Worm (Caenorhabditis elegans) whole organism, L1 larva: ENCODE results near the gene idpp-13.

Source experiments
- C04F5.9 ChIP-seq: sonication (generic microtip); optimal IDR thresholded peaks from 2 replicates; lab custom pipeline; 2016; ENCODE audit warnings: missing genetic modification characterization, missing compliant biosample characterization
- F16B12.6 ChIP-seq: fragments of 150-350 bp; optimal IDR thresholded peaks from 2 replicates; lab custom pipeline; 2014; ENCODE audit warnings: missing biosample characterization, missing genetic modification characterization
- aha-1 ChIP-seq: fragments of 150-350 bp; optimal IDR thresholded peaks from 2 replicates; lab custom pipeline; 2014; ENCODE audit warnings: missing biosample characterization, missing genetic modification characterization
- alr-1 ChIP-seq: fragments of 200-800 bp; sonication (Bioruptor generic); optimal IDR thresholded peaks from 2 replicates; lab custom pipeline; 2018; ENCODE audit warnings: borderline replicate concordance, mild to moderate bottlenecking, missing genetic modification characterization, missing compliant biosample characterization
- aly-2 ChIP-seq: fragments of 150-350 bp; optimal IDR thresholded peaks from 2 replicates; lab custom pipeline; 2014; ENCODE audit warnings: missing biosample characterization, missing genetic modification characterization
- ceh-63 ChIP-seq: fragments of 200-800 bp; sonication (Bioruptor generic); optimal IDR thresholded peaks from 2 replicates; lab custom pipeline; 2018; ENCODE audit warnings: mild to moderate bottlenecking, missing genetic modification characterization, missing compliant biosample characterization
- ceh-8 ChIP-seq: fragments of 200-800 bp; sonication (Bioruptor generic); optimal IDR thresholded peaks from 2 replicates; lab custom pipeline; 2018; ENCODE audit warnings: mild to moderate bottlenecking, missing genetic modification characterization, moderate library complexity, missing compliant biosample characterization
- ceh-82 ChIP-seq, 3 experiments: fragments of 150-350 bp in 1 of 3; sonication (generic microtip) in 2 of 3; optimal IDR thresholded peaks; 2 replicates each; lab custom pipeline; 2014 to 2017; ENCODE audit warnings: missing biosample characterization in 3 of 3, missing genetic modification characterization in 3 of 3
- dpl-1 ChIP-seq, 3 experiments: fragments of 150-350 bp in 2 of 3; sonication (generic microtip) in 1 of 3; optimal IDR thresholded peaks; 2 replicates each; lab custom pipeline; 2014 to 2017; ENCODE audit warnings: missing biosample characterization in 3 of 3, missing genetic modification characterization in 3 of 3, missing genetic modification reagents in 3 of 3
- efl-1 ChIP-seq, 4 experiments: fragments of 150-350 bp; optimal IDR thresholded peaks in 3 of 4; peaks in 1 of 4; 1 replicate in 1 of 4; 2 replicates in 3 of 4; lab custom pipeline; 2014; ENCODE audit warnings: missing biosample characterization in 2 of 4, missing genetic modification characterization in 2 of 4, missing genetic modification reagents in 2 of 4
- egl-13 ChIP-seq: sonication (generic microtip); optimal IDR thresholded peaks from 2 replicates; lab custom pipeline; 2016; ENCODE audit warnings: missing genotype, missing genetic modification reagents, missing genetic modification characterization, missing compliant biosample characterization
- egl-27 ChIP-seq, 2 experiments: fragments of 150-350 bp in 1 of 2; sonication (generic microtip); optimal IDR thresholded peaks; 3 replicates each; lab custom pipeline; 2017 to 2018; ENCODE audit warnings: missing biosample characterization in 2 of 2, missing genetic modification characterization in 2 of 2, missing genetic modification reagents in 2 of 2
- ets-5 ChIP-seq: fragments of 200-800 bp; sonication (Bioruptor generic); IDR thresholded peaks from 2 replicates; pipeline ENCODE4 v1.3.6; 2022; ENCODE audit warnings: missing genetic modification characterization, missing compliant biosample characterization
- fkh-4 ChIP-seq: sonication (generic microtip); optimal IDR thresholded peaks from 2 replicates; lab custom pipeline; 2016; ENCODE audit warnings: missing compliant biosample characterization, missing genetic modification characterization, borderline replicate concordance
- fkh-8 ChIP-seq: sonication (generic microtip); optimal IDR thresholded peaks from 2 replicates; lab custom pipeline; 2016; ENCODE audit warnings: mild to moderate bottlenecking, missing genetic modification characterization, missing compliant biosample characterization
- grh-1 ChIP-seq: fragments of 200-800 bp; sonication (Bioruptor generic); IDR thresholded peaks from 2 replicates; pipeline ENCODE4 v1.3.6; 2022; ENCODE audit warnings: missing genetic modification reagents, missing genetic modification characterization, missing compliant biosample characterization
- hlh-4 ChIP-seq: sonication (generic microtip); optimal IDR thresholded peaks from 2 replicates; lab custom pipeline; 2016; ENCODE audit warnings: mild to moderate bottlenecking, missing genetic modification characterization, missing compliant biosample characterization
- hpl-2 ChIP-seq: fragments of 150-350 bp; optimal IDR thresholded peaks from 2 replicates; lab custom pipeline; 2014; ENCODE audit warnings: missing biosample characterization, missing genetic modification reagents, missing genetic modification characterization
- irx-1 ChIP-seq: sonication (generic microtip); optimal IDR thresholded peaks from 2 replicates; lab custom pipeline; 2016; ENCODE audit warnings: missing genetic modification characterization, missing compliant biosample characterization
- isw-1 ChIP-seq: fragments of 200-800 bp; sonication (Bioruptor generic); IDR thresholded peaks from 2 replicates; pipeline ENCODE4 v1.3.6; 2022; ENCODE audit warnings: missing genetic modification characterization, missing compliant biosample characterization
- lin-13 ChIP-seq: fragments of 150-350 bp; optimal IDR thresholded peaks from 2 replicates; lab custom pipeline; 2014; ENCODE audit warnings: missing biosample characterization, missing genetic modification reagents, missing genetic modification characterization
- lin-14 ChIP-seq: fragments of 200-800 bp; sonication (Bioruptor generic); optimal IDR thresholded peaks from 2 replicates; lab custom pipeline; 2018; ENCODE audit warnings: mild to moderate bottlenecking, missing genetic modification characterization, moderate library complexity, missing compliant biosample characterization
- lin-15B ChIP-seq: fragments of 150-350 bp; sonication (generic microtip); optimal IDR thresholded peaks from 3 replicates; lab custom pipeline; 2014; ENCODE audit warnings: missing biosample characterization, missing genetic modification characterization
- lin-35 ChIP-seq, 2 experiments: fragments of 150-350 bp; optimal IDR thresholded peaks; 2 replicates each; lab custom pipeline; 2014; ENCODE audit warnings: missing biosample characterization in 2 of 2, missing genetic modification characterization in 2 of 2, missing genetic modification reagents in 2 of 2
- lsy-2 ChIP-seq, 2 experiments: fragments of 150-350 bp; optimal IDR thresholded peaks; 2 replicates each; lab custom pipeline; 2014; ENCODE audit warnings: missing biosample characterization in 2 of 2, missing genetic modification characterization in 2 of 2
- mdl-1 ChIP-seq, 2 experiments: fragments of 150-350 bp; optimal IDR thresholded peaks; 2 replicates each; lab custom pipeline; 2014 to 2017; ENCODE audit warnings: missing biosample characterization in 2 of 2, missing genetic modification characterization in 2 of 2, inconsistent platforms in 1 of 2
- mef-2 ChIP-seq: fragments of 150-350 bp; optimal IDR thresholded peaks from 2 replicates; lab custom pipeline; 2014; ENCODE audit warnings: missing biosample characterization, missing genetic modification characterization
- mep-1 ChIP-seq: fragments of 150-350 bp; optimal IDR thresholded peaks from 2 replicates; lab custom pipeline; 2014; ENCODE audit warnings: missing biosample characterization, missing genetic modification characterization
- nhr-19 ChIP-seq: fragments of 200-800 bp; sonication (Bioruptor generic); conservative IDR thresholded peaks from 2 replicates; pipeline ENCODE4 v1.3.6; 2022; ENCODE audit warnings: missing genetic modification characterization, missing compliant biosample characterization
- nhr-20 ChIP-seq: sonication (generic microtip); optimal IDR thresholded peaks from 2 replicates; lab custom pipeline; 2016; ENCODE audit warnings: mild to moderate bottlenecking, missing genetic modification characterization, missing compliant biosample characterization
- nhr-237 ChIP-seq: fragments of 150-350 bp; optimal IDR thresholded peaks from 2 replicates; lab custom pipeline; 2014; ENCODE audit warnings: missing biosample characterization, missing genetic modification characterization
- nhr-47 ChIP-seq: sonication (generic microtip); optimal IDR thresholded peaks from 2 replicates; lab custom pipeline; 2016; ENCODE audit warnings: mild to moderate bottlenecking, missing genetic modification characterization, moderate library complexity, missing compliant biosample characterization
- nhr-71 ChIP-seq: sonication (generic microtip); optimal IDR thresholded peaks from 2 replicates; lab custom pipeline; 2016; ENCODE audit warnings: mild to moderate bottlenecking, missing genetic modification characterization, moderate library complexity, missing compliant biosample characterization
- nhr-84 ChIP-seq: sonication (generic microtip); optimal IDR thresholded peaks from 2 replicates; lab custom pipeline; 2017; ENCODE audit warnings: missing biosample characterization, missing genetic modification characterization
- nhr-85 ChIP-seq: sonication (generic microtip); peaks from one replicate; lab custom pipeline; 2016; ENCODE audit warnings: missing genetic modification characterization, inconsistent platforms, missing compliant biosample characterization
- nhr-90 ChIP-seq: sonication (generic microtip); optimal IDR thresholded peaks from 2 replicates; lab custom pipeline; 2016; ENCODE audit warnings: mild to moderate bottlenecking, missing genetic modification characterization, missing compliant biosample characterization; ENCODE audit not compliant: poor library complexity
- pax-3 ChIP-seq: fragments of 200-800 bp; sonication (Bioruptor generic); optimal IDR thresholded peaks from 2 replicates; lab custom pipeline; 2018; ENCODE audit warnings: mild to moderate bottlenecking, missing genetic modification characterization, moderate library complexity, missing compliant biosample characterization
- skn-1 ChIP-seq: fragments of 150-350 bp; optimal IDR thresholded peaks from 2 replicates; lab custom pipeline; 2014; ENCODE audit warnings: missing biosample characterization, missing genetic modification characterization
- snpc-4 ChIP-seq: fragments of 150-350 bp; optimal IDR thresholded peaks from 2 replicates; lab custom pipeline; 2014; ENCODE audit warnings: missing biosample characterization, missing genetic modification characterization
- sptf-1 ChIP-seq: fragments of 150-350 bp; optimal IDR thresholded peaks from 2 replicates; lab custom pipeline; 2014; ENCODE audit warnings: missing biosample characterization, missing genetic modification characterization
- tbx-2 ChIP-seq: sonication (generic microtip); optimal IDR thresholded peaks from 2 replicates; lab custom pipeline; 2016; ENCODE audit warnings: missing genetic modification characterization, missing compliant biosample characterization
- tlp-1 ChIP-seq: fragments of 150-350 bp; optimal IDR thresholded peaks from 2 replicates; lab custom pipeline; 2014; ENCODE audit warnings: missing biosample characterization, missing genetic modification characterization
- unc-130 ChIP-seq: fragments of 150-350 bp; optimal IDR thresholded peaks from 2 replicates; lab custom pipeline; 2017; ENCODE audit warnings: missing biosample characterization, missing genetic modification characterization, inconsistent platforms
- unc-86 ChIP-seq: sonication (generic microtip); optimal IDR thresholded peaks from 2 replicates; lab custom pipeline; 2016; ENCODE audit warnings: missing genetic modification characterization, missing compliant biosample characterization
- unc-98 ChIP-seq: fragments of 200-800 bp; sonication (Bioruptor generic); IDR thresholded peaks from 2 replicates; pipeline ENCODE4 v1.3.6; 2022; ENCODE audit warnings: missing genetic modification characterization, missing compliant biosample characterization
- xbp-1 ChIP-seq: sonication (generic microtip); optimal IDR thresholded peaks from 2 replicates; lab custom pipeline; 2016; ENCODE audit warnings: missing genetic modification characterization, missing compliant biosample characterization
- zip-4 ChIP-seq: fragments of 200-800 bp; sonication (Bioruptor generic); optimal IDR thresholded peaks from 2 replicates; lab custom pipeline; 2018; ENCODE audit warnings: mild to moderate bottlenecking, missing genetic modification characterization, moderate library complexity, missing compliant biosample characterization

Gene idpp-13

DNA sequence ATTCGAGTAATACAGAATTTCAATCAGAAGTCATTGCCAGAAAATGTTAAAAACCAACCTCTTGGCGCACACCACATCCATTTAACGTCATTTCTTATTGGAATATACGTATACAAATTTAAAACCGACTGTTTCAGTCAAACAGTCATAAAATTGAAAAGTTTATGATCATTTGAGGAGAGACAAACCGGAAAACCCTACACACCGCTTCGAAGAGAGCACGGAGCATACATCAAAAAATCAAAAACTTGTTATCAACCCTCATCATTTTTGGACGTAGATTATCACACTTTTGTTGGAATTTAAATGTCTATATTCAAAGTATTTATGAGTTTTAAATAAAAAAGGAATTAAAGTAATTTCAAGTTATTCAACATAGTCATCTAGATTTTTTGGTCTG is 25.8 kb downstream of the idpp-13 start, which contains the start of gene T24C4.10:
TSS of gene T24C4.10 (minus strand) at position 230 of the 400 bp plus-strand sequence.
- TF ChIP-seq lin-35 (GFP tag; optimal IDR thresholded peaks at IDR 0.05; lab: Kevin White, UChicago) (peak in 1 of 2 experiments; percentile 10), ceh-63 (GFP tag; lab: Kevin White, UChicago) (no peak), ets-5 (GFP tag; lab: Robert Waterston, UW) (no peak)

DNA sequence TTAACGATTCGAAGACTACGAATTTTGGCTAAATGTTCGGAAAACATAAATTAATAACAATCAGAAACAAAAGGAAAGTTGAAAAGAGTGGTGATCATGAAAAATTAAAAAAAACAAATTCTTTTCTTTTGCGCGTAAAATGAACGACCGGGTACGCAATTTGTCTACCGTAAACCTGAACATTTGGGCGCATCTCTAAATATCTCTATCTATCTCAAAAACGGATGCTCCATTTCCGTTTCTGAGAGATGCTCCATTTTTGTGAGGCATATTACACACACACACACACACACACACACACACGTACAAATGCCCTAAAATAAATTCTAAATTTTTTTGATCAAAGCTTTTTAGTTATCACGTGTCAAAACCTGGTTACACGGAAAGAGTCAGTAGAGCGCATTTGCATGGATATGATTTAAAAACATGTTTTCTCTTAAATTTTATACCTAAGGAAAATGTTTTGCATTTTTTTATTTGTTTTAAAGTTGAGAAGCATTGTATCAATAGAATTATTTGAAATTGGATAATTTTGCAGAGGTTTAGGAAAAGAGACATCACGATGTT is 27.7 kb downstream of the idpp-13 start:
- TF ChIP-seq fkh-8 (tag; lab: Kevin White, UChicago) (peak; percentile 59), nhr-85 (peak; percentile 7), nhr-90 (tag; lab: Kevin White, UChicago) (no peak), nhr-84 (tag; lab: Kevin White, UChicago) (no peak), lsy-2 (tag; optimal IDR thresholded peaks at IDR 0.05; lab: Kevin White, UChicago) (peak; percentile 49 to 73), skn-1 (tag; lab: Kevin White, UChicago) (peak; percentile 0), aha-1 (tag; lab: Kevin White, UChicago) (no peak), nhr-71 (tag; lab: Kevin White, UChicago) (peak; percentile 37), F16B12.6 (tag; lab: Kevin White, UChicago) (no peak), efl-1 (optimal IDR thresholded peaks at IDR 0.05; lab: Kevin White, UChicago) (peak in 1 of 2 experiments; percentile 7), efl-1 (GFP tag; optimal IDR thresholded peaks at IDR 0.05 in 1 of 2; lab: Kevin White, UChicago) (peak; percentile 16 to 28), nhr-47 (peak; percentile 1), mep-1 (tag; lab: Kevin White, UChicago) (no peak), irx-1 (tag; lab: Kevin White, UChicago) (no peak), dpl-1 (GFP tag; optimal IDR thresholded peaks at IDR 0.05; lab: Kevin White, UChicago) (peak in 1 of 3 experiments; percentile 45), unc-86 (tag; lab: Kevin White, UChicago) (no peak), mdl-1 (tag; optimal IDR thresholded peaks at IDR 0.05; lab: Kevin White, UChicago) (peak in 1 of 2 experiments; percentile 1), alr-1 (tag; lab: Kevin White, UChicago) (no peak), egl-13 (tag; lab: Kevin White, UChicago) (peak; percentile 29), snpc-4 (tag; lab: Kevin White, UChicago) (no peak), lin-14 (GFP tag; lab: Kevin White, UChicago) (no peak), nhr-237 (no peak)

DNA sequence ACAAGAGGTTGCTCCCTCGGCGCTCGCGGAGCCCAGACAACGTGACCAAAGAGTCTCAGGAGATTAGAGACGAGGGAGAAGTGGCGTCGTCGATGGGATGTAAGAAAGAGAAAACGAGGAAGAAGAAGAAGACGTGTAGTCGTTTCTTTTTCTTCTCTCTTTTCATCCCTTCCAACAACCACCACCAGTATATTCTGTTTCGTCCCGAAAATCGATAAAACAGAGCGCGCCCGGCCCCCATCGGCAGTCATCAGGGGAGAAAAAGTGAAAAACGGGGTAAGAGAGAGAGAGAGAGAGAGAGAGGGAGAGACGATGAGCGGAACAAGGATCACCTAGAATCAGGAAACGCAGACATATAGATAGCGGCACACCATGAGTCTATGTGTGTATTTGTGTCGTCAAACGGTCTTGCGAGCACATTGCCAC is 28.9 kb downstream of the idpp-13 start:
- TF ChIP-seq pax-3 (tag; lab: Kevin White, UChicago) (peak; percentile 27), zip-4 (GFP tag; lab: Kevin White, UChicago) (no peak), C04F5.9 (no peak), nhr-71 (tag; lab: Kevin White, UChicago) (peak; percentile 88), tlp-1 (tag; lab: Kevin White, UChicago) (no peak), unc-98 (GFP tag; lab: Robert Waterston, UW) (no peak), xbp-1 (tag; lab: Kevin White, UChicago) (peak; percentile 65), mep-1 (tag; lab: Kevin White, UChicago) (peak; percentile 59), ceh-82 (tag; optimal IDR thresholded peaks at IDR 0.05; lab: Kevin White, UChicago) (peak; percentile 38 to 65 (median 62)), hlh-4 (tag; lab: Kevin White, UChicago) (no peak), aha-1 (tag; lab: Kevin White, UChicago) (no peak), fkh-4 (tag; lab: Kevin White, UChicago) (no peak), mdl-1 (tag; optimal IDR thresholded peaks at IDR 0.05; lab: Kevin White, UChicago) (peak; percentile 55 to 69), egl-27 (tag; optimal IDR thresholded peaks at IDR 0.05; lab: Kevin White, UChicago) (no peak), snpc-4 (tag; lab: Kevin White, UChicago) (no peak), nhr-20 (tag; lab: Kevin White, UChicago) (peak; percentile 73), ets-5 (GFP tag; lab: Robert Waterston, UW) (no peak), nhr-90 (tag; lab: Kevin White, UChicago) (peak; percentile 47), tbx-2 (tag; lab: Kevin White, UChicago) (peak; percentile 77), hpl-2 (GFP tag; lab: Kevin White, UChicago) (no peak), ceh-8 (GFP tag; lab: Kevin White, UChicago) (no peak), lin-15B (tag; lab: Kevin White, UChicago) (peak; percentile 26), grh-1 (GFP tag; lab: Robert Waterston, UW) (no peak), mef-2 (no peak), isw-1 (GFP tag; lab: Robert Waterston, UW) (peak; percentile 58), sptf-1 (tag; lab: Kevin White, UChicago) (no peak), lin-13 (GFP tag; lab: Kevin White, UChicago) (no peak), unc-130 (tag; lab: Kevin White, UChicago) (no peak), aly-2 (tag; lab: Kevin White, UChicago) (peak; percentile 60), nhr-19 (GFP tag; lab: Robert Waterston, UW) (peak; percentile 57)
